Fruit fly (Drosophila melanogaster) whole organism, prepupa: ENCODE measurements around the gene TwdlN.

ENCODE experiments used
- CG10631 ChIP-seq: fragments of 200-800 bp; sonication (Bioruptor generic); optimal IDR thresholded peaks from 2 replicates; lab custom pipeline; 2016; ENCODE audit warnings: missing biosample characterization, missing genetic modification characterization
- CG15336 ChIP-seq: fragments of 200-800 bp; sonication (Bioruptor generic); IDR thresholded peaks from 2 replicates; pipeline ENCODE4 v1.3.6; 2022; ENCODE audit warnings: missing biosample characterization, missing genetic modification characterization
- CG1621 ChIP-seq: fragments of 200-800 bp; sonication (Bioruptor generic); optimal IDR thresholded peaks from 3 replicates; lab custom pipeline; 2018; ENCODE audit warnings: missing biosample characterization, mild to moderate bottlenecking, missing genetic modification characterization
- CG16779 ChIP-seq: fragments of 200-800 bp; sonication (Bioruptor generic); optimal IDR thresholded peaks from 3 replicates; lab custom pipeline; 2017; ENCODE audit warnings: missing biosample characterization, mild to moderate bottlenecking, missing genetic modification characterization
- CG31627 ChIP-seq: fragments of 200-800 bp; sonication (Bioruptor generic); optimal IDR thresholded peaks from 3 replicates; lab custom pipeline; 2016; ENCODE audit warnings: missing biosample characterization, missing genetic modification characterization
- CG32006 ChIP-seq: fragments of 200-800 bp; sonication (Bioruptor generic); optimal IDR thresholded peaks from 3 replicates; lab custom pipeline; 2017; ENCODE audit warnings: missing biosample characterization, mild to moderate bottlenecking, missing genetic modification characterization
- CG34406 ChIP-seq: fragments of 200-800 bp; sonication (Bioruptor generic); optimal IDR thresholded peaks from 3 replicates; lab custom pipeline; 2016; ENCODE audit warnings: missing biosample characterization, missing genetic modification characterization
- CG4318 ChIP-seq: fragments of 200-800 bp; sonication (Bioruptor generic); optimal IDR thresholded peaks from 3 replicates; lab custom pipeline; 2017; ENCODE audit warnings: missing biosample characterization, mild to moderate bottlenecking, missing genetic modification characterization
- CG6163 ChIP-seq: fragments of 200-800 bp; sonication (Bioruptor generic); IDR thresholded peaks from 3 replicates; pipeline ENCODE4 v1.3.6; 2022; ENCODE audit warnings: missing biosample characterization, missing genetic modification characterization
- CG6276 ChIP-seq: fragments of 200-800 bp; sonication (Bioruptor generic); optimal IDR thresholded peaks from 2 replicates; lab custom pipeline; 2017; ENCODE audit warnings: missing biosample characterization, mild to moderate bottlenecking, missing genetic modification characterization
- CG6808 ChIP-seq: fragments of 200-800 bp; sonication (Bioruptor generic); optimal IDR thresholded peaks from 3 replicates; lab custom pipeline; 2017; ENCODE audit warnings: missing biosample characterization, missing genetic modification characterization, mild to moderate bottlenecking, moderate library complexity, missing genetic modification reagents
- CG8119 ChIP-seq: fragments of 200-800 bp; sonication (Bioruptor generic); IDR thresholded peaks from 3 replicates; pipeline ENCODE4 v1.3.6; 2022; ENCODE audit warnings: missing biosample characterization, missing genetic modification characterization
- CG8319 ChIP-seq: fragments of 200-800 bp; sonication (Bioruptor generic); optimal IDR thresholded peaks from 3 replicates; lab custom pipeline; 2016; ENCODE audit warnings: missing biosample characterization, missing genetic modification characterization
- CG8632 ChIP-seq: fragments of 200-800 bp; sonication (Bioruptor generic); optimal IDR thresholded peaks from 3 replicates; lab custom pipeline; 2016; ENCODE audit warnings: missing biosample characterization, missing genetic modification characterization
- Eip75B ChIP-seq: fragments of 200-800 bp; sonication (Bioruptor generic); optimal IDR thresholded peaks from 3 replicates; lab custom pipeline; 2016; ENCODE audit warnings: missing biosample characterization, missing genetic modification characterization
- Eip78C ChIP-seq: fragments of 200-800 bp; sonication (Bioruptor generic); peaks from one replicate; lab custom pipeline; 2016; ENCODE audit warnings: missing biosample characterization, missing genetic modification characterization
- Eip93F ChIP-seq: fragments of 200-800 bp; sonication (Bioruptor generic); optimal IDR thresholded peaks from 2 replicates; lab custom pipeline; 2016; ENCODE audit warnings: missing biosample characterization, mild to moderate bottlenecking, missing genetic modification characterization
- Ets21C ChIP-seq: fragments of 200-800 bp; sonication (Bioruptor generic); optimal IDR thresholded peaks from 3 replicates; lab custom pipeline; 2016; ENCODE audit warnings: missing biosample characterization, missing genetic modification characterization
- Gug ChIP-seq: fragments of 200-800 bp; sonication (Bioruptor generic); IDR thresholded peaks from 2 replicates; pipeline ENCODE4 v1.3.6; 2022; ENCODE audit warnings: missing biosample characterization, missing genetic modification characterization
- Hr38 ChIP-seq: sonication (Bioruptor generic); optimal IDR thresholded peaks from 2 replicates; lab custom pipeline; 2016; ENCODE audit warnings: missing biosample characterization, missing genetic modification characterization
- Hr39 ChIP-seq: fragments of 200-800 bp; sonication (Bioruptor generic); optimal IDR thresholded peaks from 2 replicates; lab custom pipeline; 2016; ENCODE audit warnings: missing biosample characterization, missing genetic modification characterization
- Hr4 ChIP-seq: fragments of 200-800 bp; sonication (Bioruptor generic); optimal IDR thresholded peaks from 3 replicates; lab custom pipeline; 2016; ENCODE audit warnings: missing biosample characterization, missing genetic modification characterization
- Sox102F ChIP-seq: fragments of 200-800 bp; sonication (Bioruptor generic); optimal IDR thresholded peaks from 2 replicates; lab custom pipeline; 2016; ENCODE audit warnings: missing biosample characterization, mild to moderate bottlenecking, missing genetic modification characterization
- Sox15 ChIP-seq: fragments of 200-800 bp; sonication (Bioruptor generic); optimal IDR thresholded peaks from 3 replicates; lab custom pipeline; 2016; ENCODE audit warnings: missing biosample characterization, missing genetic modification characterization
- acj6 ChIP-seq: fragments of 200-800 bp; sonication (Bioruptor generic); optimal IDR thresholded peaks from 3 replicates; lab custom pipeline; 2016; ENCODE audit warnings: missing biosample characterization, missing genetic modification characterization
- eg ChIP-seq: fragments of 200-800 bp; sonication (Bioruptor generic); IDR thresholded peaks from 3 replicates; pipeline ENCODE4 v1.3.6; 2022; ENCODE audit warnings: missing biosample characterization, missing genetic modification characterization
- esn ChIP-seq: fragments of 200-800 bp; sonication (Bioruptor generic); optimal IDR thresholded peaks from 2 replicates; lab custom pipeline; 2016; ENCODE audit warnings: missing biosample characterization, mild to moderate bottlenecking, missing genetic modification characterization, moderate library complexity
- lz ChIP-seq: fragments of 200-800 bp; sonication (Bioruptor generic); optimal IDR thresholded peaks from 3 replicates; lab custom pipeline; 2016; ENCODE audit warnings: missing biosample characterization, missing genetic modification characterization
- net ChIP-seq: fragments of 200-800 bp; sonication (Bioruptor generic); optimal IDR thresholded peaks from 3 replicates; lab custom pipeline; 2016; ENCODE audit warnings: missing biosample characterization, missing genetic modification characterization
- pdm3 ChIP-seq: fragments of 200-800 bp; sonication (Bioruptor generic); optimal IDR thresholded peaks from 3 replicates; lab custom pipeline; 2016; ENCODE audit warnings: missing biosample characterization, missing genetic modification characterization
- salr ChIP-seq, 2 experiments: fragments of 200-800 bp; sonication (Bioruptor generic); optimal IDR thresholded peaks; 3 replicates each; lab custom pipeline; 2016 to 2018; ENCODE audit warnings: missing biosample characterization in 2 of 2, missing genetic modification characterization in 2 of 2, mild to moderate bottlenecking in 1 of 2
- spab ChIP-seq: fragments of 200-800 bp; sonication (Bioruptor generic); optimal IDR thresholded peaks from 2 replicates; lab custom pipeline; 2017; ENCODE audit warnings: missing biosample characterization, mild to moderate bottlenecking, missing genetic modification characterization, missing genetic modification reagents
- vri ChIP-seq: fragments of 200-800 bp; sonication (Bioruptor generic); optimal IDR thresholded peaks from 3 replicates; lab custom pipeline; 2016; ENCODE audit warnings: missing biosample characterization, mild to moderate bottlenecking, missing genetic modification characterization

The TwdlN gene

dm6 chr3R:26625552-26625951 is 6.1 kb upstream of the TwdlN start, which contains the start of gene TwdlL:
TwdlL (minus strand) TSS chr3R:26625652.
- no peak for TF ChIP-seq CG8319 (GFP tag; lab: Kevin White, UChicago)
- no peak for TF ChIP-seq vri (GFP tag; lab: Kevin White, UChicago)
- TF ChIP-seq spab (GFP tag; lab: Kevin White, UChicago) = no peak
- TF ChIP-seq Sox15 (GFP tag; lab: Kevin White, UChicago) = no peak
- TF ChIP-seq CG1621 (tag; lab: Kevin White, UChicago) = no peak
- no peak for TF ChIP-seq Hr39
- no peak for TF ChIP-seq lz (GFP tag; lab: Kevin White, UChicago)
- TF ChIP-seq Sox102F = no peak
- TF ChIP-seq Hr4 = no peak
- no peak for TF ChIP-seq CG6276 (GFP tag; lab: Kevin White, UChicago)
- no peak for TF ChIP-seq CG8119
- no peak for TF ChIP-seq CG16779
- no peak for TF ChIP-seq Ets21C

dm6 chr3R:26626638-26627037 is 5.0 kb upstream of the TwdlN start, which contains the start of gene TwdlO:
TwdlO (minus strand) TSS chr3R:26626738.
- TF ChIP-seq Hr38 (GFP tag; lab: Kevin White, UChicago) (no peak), esn (no peak), Eip93F (no peak), CG6808 (GFP tag; lab: Kevin White, UChicago) (no peak), acj6 (no peak), CG16779 (no peak), Sox102F (no peak)
- TF ChIP-seq, all 60 proteins: peak for 0

- TF ChIP-seq pdm3 (GFP tag; lab: Kevin White, UChicago) = no peak
- no peak for TF ChIP-seq CG6163 (GFP tag; lab: Robert Waterston, UW)
- TF ChIP-seq CG4318 (GFP tag; lab: Kevin White, UChicago) = no peak
- TF ChIP-seq CG32006 (GFP tag; lab: Kevin White, UChicago) = no peak
- no peak for TF ChIP-seq CG8632 (GFP tag; lab: Kevin White, UChicago)
- TF ChIP-seq Hr38 (GFP tag; lab: Kevin White, UChicago) = no peak
- TF ChIP-seq CG15336 = no peak
- no peak for TF ChIP-seq Sox102F
- no peak for TF ChIP-seq net (GFP tag; lab: Kevin White, UChicago)
- TF ChIP-seq esn = no peak
- TF ChIP-seq CG34406 (GFP tag; lab: Kevin White, UChicago) = no peak
- TF ChIP-seq eg (GFP tag; lab: Robert Waterston, UW) = no peak
Observed at dm6 chr3R:26628624-26629023, 3.0 kb upstream of the TwdlN start, which contains the start of gene TwdlK. TwdlK (minus strand) TSS chr3R:26628724.

dm6 chr3R:26629618-26630017 is 2.1 kb upstream of the TwdlN start, which contains the start of gene TwdlJ:
TwdlJ (plus strand) TSS chr3R:26629918.
- no peak for TF ChIP-seq Sox15 (GFP tag; lab: Kevin White, UChicago)
- TF ChIP-seq acj6 = no peak
- no peak for TF ChIP-seq Eip78C (GFP tag; lab: Kevin White, UChicago)
- TF ChIP-seq Eip75B = no peak
- no peak for TF ChIP-seq salr (GFP tag; optimal IDR thresholded peaks at IDR 0.05; lab: Kevin White, UChicago)
- TF ChIP-seq CG8319 (GFP tag; lab: Kevin White, UChicago) = no peak
- TF ChIP-seq Ets21C = no peak
- TF ChIP-seq CG4318 (GFP tag; lab: Kevin White, UChicago) = no peak
- TF ChIP-seq CG31627 = no peak
- no peak for TF ChIP-seq CG6276 (GFP tag; lab: Kevin White, UChicago)
- no peak for TF ChIP-seq CG8632 (GFP tag; lab: Kevin White, UChicago)
- no peak for TF ChIP-seq CG16779
- no peak for TF ChIP-seq CG10631 (GFP tag; lab: Kevin White, UChicago)

dm6 chr3R:26633010-26633409 is 1.3 kb downstream of the TwdlN start:
- no peak for TF ChIP-seq CG32006 (GFP tag; lab: Kevin White, UChicago)
- TF ChIP-seq lz (GFP tag; lab: Kevin White, UChicago) = no peak
- TF ChIP-seq Gug (GFP tag; lab: Robert Waterston, UW) = no peak
